Worm (Caenorhabditis elegans) whole organism, late embryonic: Measurements from ENCODE around the gene C50E10.2.
A peak's percentile ranks its signal among the peaks of the same experiment; 100 is the strongest.

Source experiments
- C08G9.2 ChIP-seq: sonication (generic microtip); optimal IDR thresholded peaks from 2 replicates; lab custom pipeline; 2016; ENCODE audit warnings: mild to moderate bottlenecking, missing genetic modification characterization, moderate library complexity, missing compliant biosample characterization
- C38D4.7 ChIP-seq: fragments of 200-800 bp; sonication (Bioruptor generic); optimal IDR thresholded peaks from 2 replicates; lab custom pipeline; 2018; ENCODE audit warnings: mild to moderate bottlenecking, missing genetic modification characterization, moderate library complexity, missing compliant biosample characterization
- K09A11.1 ChIP-seq: sonication (generic microtip); optimal IDR thresholded peaks from 2 replicates; lab custom pipeline; 2017; ENCODE audit warnings: antibody characterized with exemption, mild to moderate bottlenecking, missing genetic modification characterization, missing compliant biosample characterization; ENCODE audit not compliant: insufficient read depth
- T23F11.4 ChIP-seq: fragments of 200-800 bp; sonication (Bioruptor generic); optimal IDR thresholded peaks from 2 replicates; lab custom pipeline; 2018; ENCODE audit warnings: mild to moderate bottlenecking, missing genetic modification characterization, missing compliant biosample characterization
- ceh-14 ChIP-seq: sonication (generic microtip); optimal IDR thresholded peaks from 2 replicates; lab custom pipeline; 2016; ENCODE audit warnings: missing genotype, missing genetic modification characterization, missing compliant biosample characterization
- ceh-19 ChIP-seq: fragments of 200-800 bp; sonication (Bioruptor generic); optimal IDR thresholded peaks from 2 replicates; lab custom pipeline; 2018; ENCODE audit warnings: mild to moderate bottlenecking, missing genetic modification characterization, missing compliant biosample characterization
- ceh-2 ChIP-seq: sonication (generic microtip); optimal IDR thresholded peaks from 2 replicates; lab custom pipeline; 2016; ENCODE audit warnings: missing genotype, missing genetic modification characterization, missing compliant biosample characterization
- ceh-22 ChIP-seq: sonication (generic microtip); optimal IDR thresholded peaks from 2 replicates; lab custom pipeline; 2017; ENCODE audit warnings: missing biosample characterization, missing genetic modification characterization
- ceh-24 ChIP-seq: sonication (generic microtip); optimal IDR thresholded peaks from 2 replicates; lab custom pipeline; 2016; ENCODE audit warnings: mild to moderate bottlenecking, missing genetic modification characterization, missing compliant biosample characterization
- ceh-30 ChIP-seq: fragments of 150-350 bp; optimal IDR thresholded peaks from 2 replicates; lab custom pipeline; 2014; ENCODE audit warnings: missing biosample characterization, missing genetic modification characterization
- ceh-31 ChIP-seq: sonication (generic microtip); optimal IDR thresholded peaks from 2 replicates; lab custom pipeline; 2016; ENCODE audit warnings: missing genetic modification characterization, missing compliant biosample characterization
- ceh-34 ChIP-seq: sonication (generic microtip); optimal IDR thresholded peaks from 2 replicates; lab custom pipeline; 2016; ENCODE audit warnings: mild to moderate bottlenecking, missing genetic modification characterization, missing compliant biosample characterization
- ceh-45 ChIP-seq: fragments of 200-800 bp; sonication (Bioruptor generic); IDR thresholded peaks from 2 replicates; pipeline ENCODE4 v1.3.6; 2022; ENCODE audit warnings: missing genetic modification reagents, missing genetic modification characterization, missing compliant biosample characterization
- ceh-48 ChIP-seq: sonication (generic microtip); optimal IDR thresholded peaks from 2 replicates; lab custom pipeline; 2016; ENCODE audit warnings: missing genetic modification characterization, inconsistent platforms, missing compliant biosample characterization
- ceh-6 ChIP-seq: fragments of 200-800 bp; sonication (Bioruptor generic); optimal IDR thresholded peaks from 2 replicates; lab custom pipeline; 2018; ENCODE audit warnings: mild to moderate bottlenecking, missing genetic modification characterization, missing compliant biosample characterization
- ceh-9 ChIP-seq: sonication (generic microtip); optimal IDR thresholded peaks from 2 replicates; lab custom pipeline; 2016; ENCODE audit warnings: mild to moderate bottlenecking, missing genetic modification characterization, inconsistent platforms, missing compliant biosample characterization
- dmd-4 ChIP-seq: sonication (generic microtip); optimal IDR thresholded peaks from 2 replicates; lab custom pipeline; 2016; ENCODE audit warnings: borderline replicate concordance, missing genetic modification characterization, missing compliant biosample characterization
- dve-1 ChIP-seq: sonication (generic microtip); optimal IDR thresholded peaks from 2 replicates; lab custom pipeline; 2017; ENCODE audit warnings: antibody characterized with exemption, mild to moderate bottlenecking, missing genetic modification characterization, missing compliant biosample characterization
- elt-2 ChIP-seq: sonication (generic microtip); optimal IDR thresholded peaks from 2 replicates; lab custom pipeline; 2016; ENCODE audit warnings: missing genetic modification reagents, missing genetic modification characterization, missing compliant biosample characterization
- elt-4 ChIP-seq: sonication (generic microtip); optimal IDR thresholded peaks from 2 replicates; lab custom pipeline; 2016; ENCODE audit warnings: missing genetic modification characterization, missing compliant biosample characterization
- eyg-1 ChIP-seq: sonication (generic microtip); optimal IDR thresholded peaks from 2 replicates; lab custom pipeline; 2016; ENCODE audit warnings: missing genotype, missing genetic modification characterization, missing compliant biosample characterization
- fkh-6 ChIP-seq: sonication (generic microtip); optimal IDR thresholded peaks from 2 replicates; lab custom pipeline; 2016; ENCODE audit warnings: missing genetic modification characterization, missing compliant biosample characterization
- gmeb-2 ChIP-seq: sonication (generic microtip); optimal IDR thresholded peaks from 2 replicates; lab custom pipeline; 2016; ENCODE audit warnings: missing genetic modification characterization, inconsistent platforms, missing compliant biosample characterization
- hlh-6 ChIP-seq: sonication (generic microtip); optimal IDR thresholded peaks from 2 replicates; lab custom pipeline; 2016; ENCODE audit warnings: missing genotype, missing genetic modification characterization, missing compliant biosample characterization
- lim-6 ChIP-seq: sonication (generic microtip); optimal IDR thresholded peaks from 2 replicates; lab custom pipeline; 2016; ENCODE audit warnings: missing genetic modification characterization, missing compliant biosample characterization
- mec-3 ChIP-seq: sonication (generic microtip); optimal IDR thresholded peaks from 2 replicates; lab custom pipeline; 2016; ENCODE audit warnings: borderline replicate concordance, missing genetic modification characterization, missing compliant biosample characterization
- nhr-11 ChIP-seq: fragments of 150-350 bp; optimal IDR thresholded peaks from 2 replicates; lab custom pipeline; 2014; ENCODE audit warnings: missing biosample characterization, missing genetic modification characterization
- nhr-232 ChIP-seq: sonication (generic microtip); optimal IDR thresholded peaks from 2 replicates; lab custom pipeline; 2016; ENCODE audit warnings: missing genetic modification characterization, missing compliant biosample characterization
- pag-3 ChIP-seq: sonication (generic microtip); optimal IDR thresholded peaks from 2 replicates; lab custom pipeline; 2016; ENCODE audit warnings: missing compliant biosample characterization, missing genetic modification characterization, borderline replicate concordance
- pat-9 ChIP-seq: fragments of 200-800 bp; sonication (Bioruptor generic); optimal IDR thresholded peaks from 2 replicates; lab custom pipeline; 2018; ENCODE audit warnings: mild to moderate bottlenecking, missing genetic modification characterization, moderate library complexity, missing compliant biosample characterization
- pax-1 ChIP-seq: fragments of 150-350 bp; optimal IDR thresholded peaks from 2 replicates; lab custom pipeline; 2014; ENCODE audit warnings: missing biosample characterization, missing genetic modification characterization
- pha-2 ChIP-seq: sonication (generic microtip); optimal IDR thresholded peaks from 2 replicates; lab custom pipeline; 2017; ENCODE audit warnings: mild to moderate bottlenecking, missing genetic modification characterization, missing compliant biosample characterization
- pha-4 ChIP-seq: fragments of 150-350 bp; optimal IDR thresholded peaks from 2 replicates; lab custom pipeline; 2018; ENCODE audit warnings: missing biosample characterization, missing genetic modification reagents, missing genetic modification characterization
- pqm-1 ChIP-seq: sonication (generic microtip); optimal IDR thresholded peaks from 2 replicates; lab custom pipeline; 2016; ENCODE audit warnings: missing genetic modification characterization, missing compliant biosample characterization
- pros-1 ChIP-seq: fragments of 150-350 bp; optimal IDR thresholded peaks from 2 replicates; lab custom pipeline; 2014; ENCODE audit warnings: missing biosample characterization, missing genetic modification reagents, missing genetic modification characterization
- rnt-1 ChIP-seq: sonication (generic microtip); optimal IDR thresholded peaks from 2 replicates; lab custom pipeline; 2016; ENCODE audit warnings: missing genetic modification characterization, missing compliant biosample characterization
- sdc-2 ChIP-seq: sonication (generic microtip); optimal IDR thresholded peaks from 2 replicates; lab custom pipeline; 2016; ENCODE audit warnings: missing genotype, missing genetic modification characterization, missing compliant biosample characterization
- sox-2 ChIP-seq: fragments of 200-800 bp; sonication (Bioruptor generic); IDR thresholded peaks from 2 replicates; pipeline ENCODE4 v1.3.6; 2022; ENCODE audit warnings: missing genetic modification reagents, missing genetic modification characterization, missing compliant biosample characterization
- sox-4 ChIP-seq: sonication (generic microtip); optimal IDR thresholded peaks from 2 replicates; lab custom pipeline; 2017; ENCODE audit warnings: mild to moderate bottlenecking, missing genetic modification characterization, inconsistent platforms, missing compliant biosample characterization
- tbx-2 ChIP-seq: sonication (generic microtip); optimal IDR thresholded peaks from 2 replicates; lab custom pipeline; 2016; ENCODE audit warnings: missing genetic modification characterization, missing compliant biosample characterization
- unc-3 ChIP-seq, 2 experiments: fragments of 200-800 bp in 1 of 2; sonication (Bioruptor generic) in 1 of 2; sonication (generic microtip) in 1 of 2; conservative IDR thresholded peaks in 1 of 2; optimal IDR thresholded peaks in 1 of 2; 2 replicates each; pipeline versions ENCODE4 v1.3.6 to Lab custom; 2016 to 2022; ENCODE audit warnings: missing compliant biosample characterization in 2 of 2, missing genetic modification characterization in 2 of 2, missing genetic modification reagents in 1 of 2
- unc-55 ChIP-seq: sonication (generic microtip); optimal IDR thresholded peaks from 2 replicates; lab custom pipeline; 2017; ENCODE audit warnings: missing biosample characterization, missing genetic modification reagents, missing genetic modification characterization
- unc-86 ChIP-seq: sonication (generic microtip); optimal IDR thresholded peaks from 2 replicates; lab custom pipeline; 2016; ENCODE audit warnings: missing genetic modification characterization, missing compliant biosample characterization
- ztf-16 ChIP-seq: sonication (generic microtip); optimal IDR thresholded peaks from 2 replicates; lab custom pipeline; 2017; ENCODE audit warnings: missing genetic modification characterization, missing compliant biosample characterization

Gene C50E10.2

ce11 chrII:12266145-12266544 is 43.4 kb downstream of the C50E10.2 start, which contains the start of gene tric-1B.1:
tric-1B.1 (minus strand) TSS chrII:12266245.
- TF ChIP-seq K09A11.1 (tag; lab: Kevin White, UChicago) (no peak), tbx-2 (tag; lab: Kevin White, UChicago) (no peak), ceh-31 (tag; lab: Kevin White, UChicago) (no peak)
- TF ChIP-seq, all 69 proteins: peak for 0

DNA sequence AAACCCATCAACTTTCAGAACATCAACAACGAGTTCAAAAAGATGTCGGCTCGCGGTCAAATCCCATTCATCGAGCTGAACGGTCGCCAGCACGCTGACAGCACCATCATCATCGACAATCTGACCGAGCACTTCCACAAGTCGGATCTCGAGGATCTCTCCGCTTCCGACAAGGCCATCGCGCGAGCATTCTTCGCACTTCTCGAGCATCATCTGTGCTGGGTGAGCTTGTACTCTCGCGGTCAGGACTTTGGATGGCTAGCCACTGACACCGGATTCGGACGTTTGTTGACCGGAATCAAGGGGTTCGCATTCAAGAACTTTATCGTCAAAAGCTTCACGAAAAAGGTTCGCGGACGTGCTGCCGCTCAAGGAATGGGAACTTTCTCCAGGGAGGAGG is 44.7 kb downstream of the C50E10.2 start:
- TF ChIP-seq elt-4: no peak
- TF ChIP-seq dve-1 (tag; lab: Kevin White, UChicago): no peak
- no peak for TF ChIP-seq sox-4 (tag; lab: Kevin White, UChicago)
- TF ChIP-seq pag-3 (tag; lab: Kevin White, UChicago): no peak
- no peak for TF ChIP-seq pax-1 (tag; lab: Kevin White, UChicago)
- no peak for TF ChIP-seq ceh-31 (tag; lab: Kevin White, UChicago)
- no peak for TF ChIP-seq ceh-14 (tag; lab: Kevin White, UChicago)
- no peak for TF ChIP-seq ceh-48 (tag; lab: Kevin White, UChicago)
- TF ChIP-seq gmeb-2 (tag; lab: Kevin White, UChicago): no peak
- TF ChIP-seq pros-1 (tag; lab: Kevin White, UChicago): no peak

DNA sequence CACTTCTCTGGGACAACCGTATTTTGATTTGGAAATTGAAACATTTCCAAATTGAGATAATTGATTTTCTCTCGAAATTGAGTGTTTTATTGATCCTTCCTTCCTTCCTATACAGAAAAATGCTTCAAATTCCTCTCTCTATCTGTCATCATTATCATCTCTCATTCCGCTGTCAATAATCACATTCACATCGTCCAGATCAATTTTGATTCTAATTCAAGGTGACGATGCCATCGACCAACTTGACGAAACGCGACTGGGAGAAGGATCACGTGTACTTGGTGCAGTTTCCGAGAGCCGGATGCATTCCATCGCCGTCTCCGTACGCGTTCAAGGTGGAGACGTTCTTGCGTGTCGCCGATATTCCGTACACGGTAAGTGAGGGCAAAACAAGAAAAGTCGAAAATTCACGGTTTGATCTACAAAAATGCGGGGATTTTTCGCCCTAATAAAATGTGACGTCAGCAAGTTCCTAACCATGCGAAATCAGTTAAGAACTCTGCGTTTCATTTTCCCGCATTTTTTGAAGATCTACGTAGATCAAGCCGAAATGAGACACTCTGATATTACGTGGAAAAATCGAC is 45.5 kb downstream of the C50E10.2 start, which contains the start of gene faxc-1:
faxc-1 (plus strand) TSS at position 222 of the 584 bp plus-strand sequence.
- peak; percentile 29 for TF ChIP-seq unc-55 (GFP tag; lab: Kevin White, UChicago)
- no peak for TF ChIP-seq unc-86

ce11 chrII:12262567-12262966 is 46.9 kb downstream of the C50E10.2 start:
- TF ChIP-seq nhr-232 (tag; lab: Kevin White, UChicago): no peak
- no peak for TF ChIP-seq ceh-34 (tag; lab: Kevin White, UChicago)
- TF ChIP-seq pha-4 (tag; lab: Kevin White, UChicago): no peak
- no peak for TF ChIP-seq unc-3 (GFP tag; conservative IDR thresholded peaks at IDR 0.05; lab: Robert Waterston, UW)
- no peak for TF ChIP-seq unc-3 (tag; optimal IDR thresholded peaks at IDR 0.05; lab: Kevin White, UChicago)
- TF ChIP-seq dmd-4: no peak
- no peak for TF ChIP-seq fkh-6 (tag; lab: Kevin White, UChicago)
- no peak for TF ChIP-seq ceh-24 (tag; lab: Kevin White, UChicago)
- no peak for TF ChIP-seq ceh-22 (tag; lab: Kevin White, UChicago)
- no peak for TF ChIP-seq ceh-6 (GFP tag; lab: Kevin White, UChicago)
- no peak for TF ChIP-seq sdc-2 (tag; lab: Kevin White, UChicago)
- TF ChIP-seq hlh-6 (tag; lab: Kevin White, UChicago): no peak
- TF ChIP-seq pag-3 (tag; lab: Kevin White, UChicago): no peak
- peak; percentile 31 for TF ChIP-seq unc-55 (GFP tag; lab: Kevin White, UChicago)
- TF ChIP-seq ceh-45 (GFP tag; lab: Robert Waterston, UW): no peak
- peak; percentile 38 for TF ChIP-seq rnt-1 (tag; lab: Kevin White, UChicago)
- no peak for TF ChIP-seq ceh-2 (tag; lab: Kevin White, UChicago)
- no peak for TF ChIP-seq unc-86
- no peak for TF ChIP-seq pat-9
- no peak for TF ChIP-seq C08G9.2
- TF ChIP-seq pha-2: no peak
- no peak for TF ChIP-seq dve-1 (tag; lab: Kevin White, UChicago)
- TF ChIP-seq ceh-9: no peak
- no peak for TF ChIP-seq eyg-1 (tag; lab: Kevin White, UChicago)
- TF ChIP-seq ceh-30 (tag; lab: Kevin White, UChicago): no peak
- no peak for TF ChIP-seq ztf-16
- TF ChIP-seq pax-1 (tag; lab: Kevin White, UChicago): peak; percentile 20
- TF ChIP-seq gmeb-2 (tag; lab: Kevin White, UChicago): no peak
- no peak for TF ChIP-seq nhr-11 (tag; lab: Kevin White, UChicago)
- no peak for TF ChIP-seq pqm-1 (tag; lab: Kevin White, UChicago)
- no peak for TF ChIP-seq T23F11.4
- TF ChIP-seq lim-6 (tag; lab: Kevin White, UChicago): no peak
- no peak for TF ChIP-seq mec-3
- peak; percentile 14 for TF ChIP-seq tbx-2 (tag; lab: Kevin White, UChicago)
- no peak for TF ChIP-seq ceh-19 (GFP tag; lab: Kevin White, UChicago)
- TF ChIP-seq C38D4.7 (GFP tag; lab: Kevin White, UChicago): no peak
- TF ChIP-seq sox-2: no peak
- no peak for TF ChIP-seq elt-2 (tag; lab: Kevin White, UChicago)
